Worm (Caenorhabditis elegans): ENCODE measurements around the gene ttr-32.
A peak's percentile ranks its signal among the peaks of the same experiment; 100 is the strongest.

ttr-32 gene

ce11 chrIII:7545189-7545588 lies 21.0 kb upstream of the ttr-32 start:
- TF ChIP-seq nhr-27 (tag; optimal IDR thresholded peaks at IDR 0.05) (no peak), lag-1 (GFP tag; IDR thresholded peaks at IDR 0.05) (no peak), zfh-2 (GFP tag; conservative IDR thresholded peaks at IDR 0.05) (no peak), hlh-26 (GFP tag; conservative IDR thresholded peaks at IDR 0.05) (no peak), lin-26 (GFP tag; IDR thresholded peaks at IDR 0.05) (no peak), F55B11.4 (tag; optimal IDR thresholded peaks at IDR 0.05; ENCODE audit: borderline replicate concordance, insufficient read depth) (no peak), mes-4 (tag; optimal IDR thresholded peaks at IDR 0.05) (no peak), F57C9.4 (tag; optimal IDR thresholded peaks at IDR 0.05) (no peak), ets-4 (GFP tag; optimal IDR thresholded peaks at IDR 0.05) (no peak), ceh-100 (GFP tag; IDR thresholded peaks at IDR 0.05) (no peak), athp-1 (tag; optimal IDR thresholded peaks at IDR 0.05) (no peak), hlh-12 (tag; optimal IDR thresholded peaks at IDR 0.05) (no peak), nfya-1 (tag; optimal IDR thresholded peaks at IDR 0.05; ENCODE audit: borderline replicate concordance, insufficient read depth) (no peak), Y56A3A.18 (GFP tag; IDR thresholded peaks at IDR 0.05) (no peak)

ce11 chrIII:7548963-7549362 lies 17.2 kb upstream of the ttr-32 start:
- TF ChIP-seq F22D6.2 (tag; optimal IDR thresholded peaks at IDR 0.05) (no peak), K12H6.12 (tag; optimal IDR thresholded peaks at IDR 0.05) (peak; percentile 9)

DNA sequence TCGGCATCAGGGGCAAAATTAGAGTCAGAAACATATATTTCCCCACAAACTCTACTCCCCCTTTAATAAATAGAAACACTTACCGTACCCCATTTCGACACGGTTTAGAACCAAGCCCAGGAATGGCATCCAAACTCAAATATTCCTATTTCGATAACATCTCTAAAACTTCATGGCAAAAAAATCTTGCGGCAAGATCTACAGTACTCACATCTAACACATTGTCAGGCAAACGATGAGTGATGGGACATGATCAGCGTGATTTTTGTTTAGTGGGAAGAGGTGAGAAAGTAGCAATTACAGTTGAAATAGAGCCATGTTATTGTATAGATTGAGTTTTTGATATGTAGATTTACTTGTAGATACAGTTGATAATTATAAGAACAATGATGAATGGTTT lies 15.2 kb upstream of the ttr-32 start:
- TF ChIP-seq Y79H2A.3 (GFP tag; conservative IDR thresholded peaks at IDR 0.05) (no peak), unc-62 (GFP tag; optimal IDR thresholded peaks at IDR 0.05) (peak; percentile 18)

- TF ChIP-seq cebp-2 (GFP tag; IDR thresholded peaks at IDR 0.05) = no peak
Measured at ce11 chrIII:7552859-7553258, 13.4 kb upstream of the ttr-32 start.

DNA sequence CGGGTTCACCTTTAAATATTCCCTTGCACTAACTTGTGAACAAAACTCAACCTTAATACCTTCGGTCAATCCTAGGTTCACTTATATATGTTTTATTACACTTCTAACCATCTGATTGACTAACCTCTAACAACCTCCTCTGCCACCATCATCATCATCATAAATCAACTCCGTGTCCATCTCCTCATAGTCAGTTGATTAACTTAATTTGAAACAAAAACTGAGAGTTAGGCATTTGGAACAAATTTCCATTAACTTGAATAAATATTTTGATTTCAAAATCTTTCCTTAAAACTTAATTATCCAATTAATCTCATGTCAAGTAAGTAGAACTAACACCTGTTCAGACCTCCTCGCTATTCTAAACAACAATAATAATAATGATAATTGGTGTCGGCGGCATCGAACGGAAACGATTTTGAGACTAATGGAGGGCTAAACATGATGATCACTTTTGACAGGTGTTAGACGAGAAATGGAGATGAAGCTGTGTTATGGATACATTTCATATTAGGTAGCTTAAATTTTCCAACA lies 12.5 kb upstream of the ttr-32 start:
- TF ChIP-seq madf-8 (GFP tag; conservative IDR thresholded peaks at IDR 0.05) (no peak), repo-1 (tag; optimal IDR thresholded peaks at IDR 0.05) (no peak), ZK185.1 (tag; optimal IDR thresholded peaks at IDR 0.05; ENCODE audit: poor library complexity, severe bottlenecking) (no peak), F52B5.7 (tag; optimal IDR thresholded peaks at IDR 0.05) (no peak), B0019.2 (GFP tag; conservative IDR thresholded peaks at IDR 0.05) (no peak), tlf-1 (GFP tag; optimal IDR thresholded peaks at IDR 0.05) (no peak), sptf-2 (GFP tag; optimal IDR thresholded peaks at IDR 0.05) (no peak), nfyb-1 (GFP tag; IDR thresholded peaks at IDR 0.05) (no peak), dpl-1 (GFP tag; optimal IDR thresholded peaks at IDR 0.05) (no peak), F22D6.2 (tag; optimal IDR thresholded peaks at IDR 0.05) (no peak), madf-6 (GFP tag; IDR thresholded peaks at IDR 0.05) (no peak), xnd-1 (tag; optimal IDR thresholded peaks at IDR 0.05) (no peak), egl-18 (GFP tag; IDR thresholded peaks at IDR 0.05) (no peak), mxl-1 (tag; optimal IDR thresholded peaks at IDR 0.05) (no peak)

DNA sequence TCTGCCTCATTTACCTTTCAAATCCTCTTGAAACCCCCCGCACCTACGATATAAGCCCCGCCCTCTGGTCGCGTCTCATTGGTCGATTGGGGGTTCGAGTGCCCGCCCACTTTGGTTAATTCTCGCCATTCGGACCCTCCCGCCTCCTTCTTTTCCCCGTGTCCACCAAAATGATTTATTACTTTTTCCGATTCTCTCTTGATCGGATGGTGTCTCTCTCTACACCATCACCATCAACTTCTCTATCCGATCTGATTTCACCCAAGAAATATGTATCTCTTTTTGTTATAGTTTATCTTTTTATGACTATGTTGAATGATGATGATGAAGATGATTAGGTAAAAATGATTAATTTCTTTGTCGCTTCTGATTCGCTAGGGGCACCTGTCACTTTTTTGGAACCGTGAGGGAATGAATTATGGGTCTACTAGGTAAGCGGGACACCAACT lies 11.5 kb upstream of the ttr-32 start:
- TF ChIP-seq lag-1 (GFP tag; IDR thresholded peaks at IDR 0.05) (no peak), nfyb-1 (GFP tag; IDR thresholded peaks at IDR 0.05) (peak; percentile 84)
